Fruit fly (Drosophila melanogaster) S2 (cell line): Measurements from ENCODE around the gene CG14329.

Source experiments
- CG8478 ChIP-seq: fragments of >200 bp; optimal IDR thresholded peaks from 2 replicates; lab custom pipeline; 2018
- CTCF ChIP-seq, 2 experiments: fragments of >200 bp; optimal IDR thresholded peaks; 2 replicates each; lab custom pipeline; 2018

DNA sequence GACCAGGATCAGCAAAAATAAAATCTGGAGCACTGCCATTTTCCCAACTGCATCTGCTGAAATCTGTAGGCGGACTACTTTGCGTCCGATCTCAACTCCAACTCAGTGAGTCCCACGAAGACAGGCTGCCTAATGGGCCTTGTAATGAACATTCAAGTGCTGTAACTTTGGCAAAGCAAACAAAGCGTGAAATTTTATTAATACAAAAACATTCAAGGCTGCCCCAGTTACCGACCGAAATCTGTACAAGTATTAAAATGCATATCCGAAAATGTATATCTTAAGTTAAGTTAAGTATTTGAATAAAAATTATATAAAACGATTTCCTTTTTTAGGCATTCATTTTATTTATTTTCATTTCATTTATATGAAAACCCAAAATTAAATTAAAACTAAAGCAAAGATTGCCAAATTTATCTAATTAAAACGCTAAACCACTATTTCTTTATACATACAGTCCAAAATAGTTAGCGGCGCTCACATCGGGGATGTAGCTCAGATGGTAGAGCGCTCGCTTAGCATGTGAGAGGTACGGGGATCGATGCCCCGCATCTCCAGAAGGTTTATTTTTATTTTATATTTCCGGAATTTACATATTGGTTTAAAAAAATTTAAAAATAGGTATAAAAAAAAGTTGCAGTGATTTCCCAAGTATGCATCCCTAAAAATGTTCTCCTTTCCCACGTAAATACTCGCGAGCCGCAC is 13.1 kb downstream of the CG14329 start, which contains the start of gene CG14323:
- no peak for TF ChIP-seq CTCF (optimal IDR thresholded peaks at IDR 0.05; lab: Kevin White, UChicago)
- no peak for TF ChIP-seq CG8478 (lab: Kevin White, UChicago)
